Worm (Caenorhabditis elegans) whole organism, L4 larva: ENCODE data around the gene nhr-211.
A peak's percentile ranks its signal among the peaks of the same experiment; 100 is the strongest.

ENCODE experiments used
- D1046.2 ChIP-seq: fragments of 200-800 bp; sonication (Bioruptor generic); IDR thresholded peaks from 2 replicates; pipeline ENCODE4 v1.3.6; 2022; ENCODE audit warnings: missing genetic modification characterization, missing compliant biosample characterization
- F37D6.2 ChIP-seq: sonication (generic microtip); optimal IDR thresholded peaks from 2 replicates; lab custom pipeline; 2016; ENCODE audit warnings: mild to moderate bottlenecking, missing genetic modification characterization, missing compliant biosample characterization
- F49E8.2 ChIP-seq: sonication (generic microtip); optimal IDR thresholded peaks from 2 replicates; lab custom pipeline; 2016; ENCODE audit warnings: missing compliant biosample characterization, mild to moderate bottlenecking, missing genetic modification characterization, borderline replicate concordance
- R02D3.7 ChIP-seq: fragments of 150-350 bp; sonication (generic microtip); optimal IDR thresholded peaks from 3 replicates; lab custom pipeline; 2014; ENCODE audit warnings: missing biosample characterization, missing genetic modification characterization
- Y105C5A.15 ChIP-seq: fragments of 200-800 bp; sonication (Bioruptor generic); IDR thresholded peaks from 2 replicates; pipeline ENCODE4 v1.3.6; 2022; ENCODE audit warnings: missing genetic modification characterization, missing compliant biosample characterization
- Y75B8A.6 ChIP-seq: fragments of 200-800 bp; sonication (Bioruptor generic); IDR thresholded peaks from 2 replicates; pipeline ENCODE4 v1.3.6; 2022; ENCODE audit warnings: missing genetic modification reagents, missing genetic modification characterization, missing compliant biosample characterization
- ZK337.2 ChIP-seq: fragments of 200-800 bp; sonication (Bioruptor generic); IDR thresholded peaks from 2 replicates; pipeline ENCODE4 v1.3.6; 2022; ENCODE audit warnings: missing genetic modification reagents, missing genetic modification characterization, missing compliant biosample characterization
- ama-1 ChIP-seq: fragments of 150-350 bp; optimal IDR thresholded peaks from 2 replicates; lab custom pipeline; 2014; ENCODE audit warnings: inconsistent platforms, mixed read lengths
- arid-1 ChIP-seq: fragments of 200-800 bp; sonication (Bioruptor generic); conservative IDR thresholded peaks from 2 replicates; pipeline ENCODE4 v1.3.6; 2022; ENCODE audit warnings: missing genetic modification reagents, missing genetic modification characterization, missing compliant biosample characterization
- ceh-28 ChIP-seq: fragments of 150-350 bp; optimal IDR thresholded peaks from 2 replicates; lab custom pipeline; 2014; ENCODE audit warnings: missing biosample characterization, missing genetic modification reagents, missing genetic modification characterization
- ceh-32 ChIP-seq: sonication (generic microtip); optimal IDR thresholded peaks from 2 replicates; lab custom pipeline; 2016; ENCODE audit warnings: mild to moderate bottlenecking, missing genetic modification characterization, missing compliant biosample characterization; ENCODE audit not compliant: poor library complexity
- ces-1 ChIP-seq: fragments of 150-350 bp; sonication (generic microtip); optimal IDR thresholded peaks from 4 replicates; lab custom pipeline; 2014; ENCODE audit warnings: missing biosample characterization, missing genetic modification reagents, missing genetic modification characterization
- cey-2 ChIP-seq: sonication (generic microtip); optimal IDR thresholded peaks from 3 replicates; lab custom pipeline; 2017; ENCODE audit warnings: missing genetic modification characterization, mild to moderate bottlenecking, missing compliant biosample characterization, antibody characterized with exemption, borderline replicate concordance; ENCODE audit not compliant: insufficient read depth
- daf-16 ChIP-seq, 3 experiments: sonication (generic microtip); optimal IDR thresholded peaks; 2 replicates each; lab custom pipeline; 2016 to 2017; ENCODE audit warnings: missing genetic modification characterization in 3 of 3, missing genetic modification reagents in 3 of 3, mild to moderate bottlenecking in 2 of 3, missing compliant biosample characterization in 2 of 3, missing biosample characterization in 1 of 3, moderate library complexity in 1 of 3
- daf-19 ChIP-seq: fragments of 200-800 bp; sonication (Bioruptor generic); conservative IDR thresholded peaks from 2 replicates; pipeline ENCODE4 v1.3.6; 2022; ENCODE audit warnings: missing genetic modification characterization, missing compliant biosample characterization
- dpl-1 ChIP-seq: fragments of 150-350 bp; optimal IDR thresholded peaks from 2 replicates; lab custom pipeline; 2014; ENCODE audit warnings: missing biosample characterization, missing genetic modification reagents, missing genetic modification characterization
- duxl-1 ChIP-seq: sonication (generic microtip); optimal IDR thresholded peaks from 2 replicates; lab custom pipeline; 2016; ENCODE audit warnings: mild to moderate bottlenecking, missing genetic modification characterization, moderate library complexity, missing compliant biosample characterization; ENCODE audit not compliant: poor library complexity
- dve-1 ChIP-seq: sonication (generic microtip); optimal IDR thresholded peaks from 2 replicates; lab custom pipeline; 2017; ENCODE audit warnings: antibody characterized with exemption, mild to moderate bottlenecking, missing genetic modification characterization, missing compliant biosample characterization; ENCODE audit not compliant: insufficient read depth
- egl-27 ChIP-seq: sonication (generic microtip); optimal IDR thresholded peaks from 3 replicates; lab custom pipeline; 2017; ENCODE audit warnings: missing biosample characterization, missing genetic modification reagents, missing genetic modification characterization
- hif-1 ChIP-seq, 2 experiments: sonication (generic microtip); optimal IDR thresholded peaks; 2 replicates each; lab custom pipeline; 2016 to 2017; ENCODE audit warnings: missing compliant biosample characterization in 2 of 2, missing genetic modification characterization in 2 of 2, missing genetic modification reagents in 2 of 2, missing genotype in 2 of 2, mild to moderate bottlenecking in 1 of 2
- hlh-11 ChIP-seq: fragments of 200-800 bp; sonication (Bioruptor generic); optimal IDR thresholded peaks from 2 replicates; lab custom pipeline; 2018; ENCODE audit warnings: mild to moderate bottlenecking, missing genetic modification characterization, missing compliant biosample characterization
- hlh-30 ChIP-seq: sonication (generic microtip); optimal IDR thresholded peaks from 2 replicates; lab custom pipeline; 2017; ENCODE audit warnings: antibody characterized with exemption, mild to moderate bottlenecking, missing genetic modification characterization, missing compliant biosample characterization; ENCODE audit not compliant: insufficient read depth
- hmg-1.1 ChIP-seq: fragments of 200-800 bp; sonication (Bioruptor generic); IDR thresholded peaks from 2 replicates; pipeline ENCODE4 v1.3.6; 2022; ENCODE audit warnings: missing genetic modification reagents, missing genetic modification characterization, missing compliant biosample characterization
- jun-1 ChIP-seq: fragments of 150-350 bp; optimal IDR thresholded peaks from 2 replicates; lab custom pipeline; 2014; ENCODE audit warnings: missing biosample characterization, missing genetic modification reagents, missing genetic modification characterization
- lin-29 ChIP-seq: fragments of 200-800 bp; sonication (Bioruptor generic); IDR thresholded peaks from 2 replicates; pipeline ENCODE4 v1.3.6; 2022; ENCODE audit warnings: missing genetic modification reagents, missing genetic modification characterization, missing compliant biosample characterization
- lsy-2 ChIP-seq, 2 experiments: fragments of 150-350 bp in 1 of 2; sonication (generic microtip) in 1 of 2; optimal IDR thresholded peaks; 2 replicates each; lab custom pipeline; 2014 to 2017; ENCODE audit warnings: missing biosample characterization in 2 of 2, missing genetic modification characterization in 2 of 2
- mep-1 ChIP-seq: fragments of 150-350 bp; sonication (generic microtip); optimal IDR thresholded peaks from 3 replicates; lab custom pipeline; 2014; ENCODE audit warnings: missing biosample characterization, missing genetic modification characterization
- mes-2 ChIP-seq: sonication (generic microtip); optimal IDR thresholded peaks from 2 replicates; lab custom pipeline; 2016; ENCODE audit warnings: missing genotype, mild to moderate bottlenecking, missing genetic modification characterization, missing compliant biosample characterization; ENCODE audit not compliant: poor library complexity, severe bottlenecking
- nhr-10 ChIP-seq: fragments of 150-350 bp; optimal IDR thresholded peaks from 2 replicates; lab custom pipeline; 2014; ENCODE audit warnings: missing biosample characterization, missing genetic modification characterization
- nhr-102 ChIP-seq: sonication (generic microtip); optimal IDR thresholded peaks from 2 replicates; lab custom pipeline; 2016; ENCODE audit warnings: mild to moderate bottlenecking, missing genetic modification characterization, moderate library complexity, missing compliant biosample characterization
- nhr-111 ChIP-seq: fragments of 200-800 bp; sonication (Bioruptor generic); optimal IDR thresholded peaks from 2 replicates; lab custom pipeline; 2018; ENCODE audit warnings: mild to moderate bottlenecking, missing genetic modification characterization, missing compliant biosample characterization
- nhr-25 ChIP-seq: sonication (generic microtip); optimal IDR thresholded peaks from 2 replicates; lab custom pipeline; 2017; ENCODE audit warnings: missing genetic modification characterization, mild to moderate bottlenecking, missing compliant biosample characterization, antibody characterized with exemption, moderate library complexity, borderline replicate concordance; ENCODE audit not compliant: insufficient read depth
- nhr-48 ChIP-seq: sonication (generic microtip); optimal IDR thresholded peaks from 2 replicates; lab custom pipeline; 2016; ENCODE audit warnings: mild to moderate bottlenecking, missing genetic modification characterization, missing compliant biosample characterization
- nhr-6 ChIP-seq: fragments of 150-350 bp; optimal IDR thresholded peaks from 2 replicates; lab custom pipeline; 2014; ENCODE audit warnings: missing biosample characterization, missing genetic modification characterization
- nhr-76 ChIP-seq: fragments of 150-350 bp; optimal IDR thresholded peaks from 2 replicates; lab custom pipeline; 2014; ENCODE audit warnings: missing biosample characterization, missing genetic modification characterization
- pha-4 ChIP-seq, 2 experiments: fragments of 150-350 bp in 1 of 2; fragments of 200-800 bp in 1 of 2; sonication (Bioruptor generic) in 1 of 2; IDR thresholded peaks in 1 of 2; optimal IDR thresholded peaks in 1 of 2; 2 replicates each; pipeline versions ENCODE4 v1.3.6 to Lab custom; 2014 to 2022; ENCODE audit warnings: missing genetic modification characterization in 2 of 2, missing genetic modification reagents in 2 of 2, missing biosample characterization in 1 of 2, missing compliant biosample characterization in 1 of 2
- pqm-1 ChIP-seq: sonication (generic microtip); optimal IDR thresholded peaks from 2 replicates; lab custom pipeline; 2017; ENCODE audit warnings: missing biosample characterization, missing genetic modification characterization
- rbr-2 ChIP-seq: sonication (generic microtip); optimal IDR thresholded peaks from 2 replicates; lab custom pipeline; 2016; ENCODE audit warnings: missing genotype, missing genetic modification characterization, missing compliant biosample characterization
- saeg-2 ChIP-seq: fragments of 200-800 bp; sonication (Bioruptor generic); IDR thresholded peaks from 2 replicates; pipeline ENCODE4 v1.3.6; 2022; ENCODE audit warnings: missing genetic modification reagents, missing genetic modification characterization, missing compliant biosample characterization
- set-16 ChIP-seq: fragments of 200-800 bp; sonication (Bioruptor generic); IDR thresholded peaks from 2 replicates; pipeline ENCODE4 v1.3.6; 2022; ENCODE audit warnings: missing genetic modification reagents, missing genetic modification characterization, missing compliant biosample characterization
- snpc-4 ChIP-seq: fragments of 150-350 bp; optimal IDR thresholded peaks from 2 replicates; lab custom pipeline; 2014; ENCODE audit warnings: missing biosample characterization, missing genetic modification characterization
- unc-130 ChIP-seq: sonication (generic microtip); optimal IDR thresholded peaks from 2 replicates; lab custom pipeline; 2016; ENCODE audit warnings: missing genetic modification reagents, missing genetic modification characterization, missing compliant biosample characterization
- unc-39 ChIP-seq: sonication (generic microtip); optimal IDR thresholded peaks from 2 replicates; lab custom pipeline; 2017; ENCODE audit warnings: missing biosample characterization, missing genetic modification characterization
- zag-1 ChIP-seq: fragments of 150-350 bp; optimal IDR thresholded peaks from 2 replicates; lab custom pipeline; 2014; ENCODE audit warnings: missing biosample characterization, missing genetic modification characterization
- ztf-7 ChIP-seq: fragments of 150-350 bp; optimal IDR thresholded peaks from 2 replicates; lab custom pipeline; 2014; ENCODE audit warnings: missing biosample characterization, missing genetic modification characterization

The nhr-211 gene

DNA sequence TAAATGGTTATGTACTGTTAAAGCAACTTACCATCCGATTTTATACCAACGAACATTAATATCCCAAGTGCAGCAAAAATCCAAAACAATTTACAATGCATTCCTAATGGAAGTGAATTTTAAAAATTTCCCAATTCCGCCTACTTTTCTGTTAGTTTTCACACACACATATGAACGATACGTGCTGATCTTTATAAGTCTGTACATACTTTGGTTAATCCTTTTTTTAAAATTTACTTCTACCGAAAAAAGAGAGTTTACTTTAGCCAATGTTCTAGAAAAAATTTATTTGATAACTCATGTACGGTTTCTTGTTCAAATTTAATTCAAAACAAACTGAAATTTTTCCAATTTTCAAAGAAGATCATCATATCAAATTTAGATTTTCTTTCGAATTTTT, 38.3 kb downstream of the nhr-211 start, which contains the start of gene R11G11.16:
Gene R11G11.16 (minus strand): TSS at position 101 of the 400 bp plus-strand sequence.
- TF ChIP-seq ces-1 (GFP tag; lab: Kevin White, UChicago), result no peak

ce11 chrV:527602-528001, 40.8 kb downstream of the nhr-211 start, which contains the start of gene srw-108:
Gene srw-108 (plus strand): TSS chrV:527902.
- TF ChIP-seq R02D3.7 (tag; lab: Kevin White, UChicago), result no peak

- no peak for TF ChIP-seq ceh-28 (tag; lab: Kevin White, UChicago)
- peak; percentile 59 for TF ChIP-seq nhr-25 (tag; lab: Kevin White, UChicago)
- no peak for TF ChIP-seq saeg-2 (GFP tag; lab: Robert Waterston, UW)
- no peak for TF ChIP-seq zag-1 (tag; lab: Kevin White, UChicago)
- TF ChIP-seq F49E8.2 (tag; lab: Kevin White, UChicago), result no peak
- no peak for TF ChIP-seq F37D6.2 (tag; lab: Kevin White, UChicago)
- TF ChIP-seq Y75B8A.6 (GFP tag; lab: Robert Waterston, UW), result no peak
- TF ChIP-seq nhr-111 (GFP tag; lab: Kevin White, UChicago), result no peak
- peak; percentile 76 for TF ChIP-seq mes-2 (tag; lab: Kevin White, UChicago)
- 0 out of 2 replicates have a peak, but pooled peaks have one; percentile 28 for TF ChIP-seq hmg-1.1 (GFP tag; lab: Robert Waterston, UW)
- TF ChIP-seq nhr-76 (tag; lab: Kevin White, UChicago), result peak; percentile 32
- peak in 1 of 2 experiments; percentile 35 for TF ChIP-seq lsy-2 (tag; optimal IDR thresholded peaks at IDR 0.05; lab: Kevin White, UChicago)
- TF ChIP-seq set-16 (GFP tag; lab: Robert Waterston, UW), result no peak
- TF ChIP-seq ztf-7, result peak; percentile 77
- no peak for TF ChIP-seq egl-27 (tag; lab: Kevin White, UChicago)
- peak; percentile 79 for TF ChIP-seq nhr-6
- peak; percentile 4 for TF ChIP-seq rbr-2 (tag; lab: Kevin White, UChicago)
- no peak for TF ChIP-seq Y105C5A.15 (GFP tag; lab: Robert Waterston, UW)
- peak; percentile 16 for TF ChIP-seq dpl-1 (GFP tag; lab: Kevin White, UChicago)
- no peak for TF ChIP-seq mep-1
- TF ChIP-seq nhr-10, result peak; percentile 59
- peak; percentile 94 for TF ChIP-seq dve-1 (tag; lab: Kevin White, UChicago)
- TF ChIP-seq duxl-1 (tag; lab: Kevin White, UChicago), result peak; percentile 32
- no peak for TF ChIP-seq snpc-4 (tag; lab: Kevin White, UChicago)
- TF ChIP-seq ceh-32 (tag; lab: Kevin White, UChicago), result no peak
- TF ChIP-seq unc-39 (tag; lab: Kevin White, UChicago), result no peak
- no peak for TF ChIP-seq D1046.2 (GFP tag; lab: Robert Waterston, UW)
- TF ChIP-seq pha-4 (GFP tag; IDR thresholded peaks at IDR 0.05; lab: Robert Waterston, UW), result no peak
- TF ChIP-seq pha-4 (tag; optimal IDR thresholded peaks at IDR 0.05; lab: Kevin White, UChicago), result peak; percentile 52
- TF ChIP-seq jun-1 (tag; lab: Kevin White, UChicago), result peak; percentile 53
- TF ChIP-seq cey-2 (tag; lab: Kevin White, UChicago), result no peak
- no peak for TF ChIP-seq daf-19 (GFP tag; lab: Robert Waterston, UW)
- TF ChIP-seq daf-16 (GFP tag; optimal IDR thresholded peaks at IDR 0.05; lab: Kevin White, UChicago), result no peak
- peak; percentile 63 for TF ChIP-seq daf-16 (tag; optimal IDR thresholded peaks at IDR 0.05; lab: Kevin White, UChicago)
- no peak for TF ChIP-seq arid-1 (GFP tag; lab: Robert Waterston, UW)
- peak; percentile 96 for TF ChIP-seq hlh-11 (tag; lab: Kevin White, UChicago)
- peak; percentile 94 for TF ChIP-seq nhr-48
- peak; percentile 84 for TF ChIP-seq nhr-102
- no peak for TF ChIP-seq ama-1 (lab: Kevin White, UChicago)
- TF ChIP-seq ZK337.2 (GFP tag; lab: Robert Waterston, UW), result no peak
- peak; percentile 79 for TF ChIP-seq hlh-30 (tag; lab: Kevin White, UChicago)
- TF ChIP-seq lin-29, result no peak
- TF ChIP-seq hif-1 (tag; optimal IDR thresholded peaks at IDR 0.05; lab: Kevin White, UChicago), result peak in 1 of 2 experiments; percentile 42
- TF ChIP-seq unc-130, result no peak
- TF ChIP-seq pqm-1, result peak; percentile 76
These were observed 45.3 kb downstream of the nhr-211 start, which contains the start of gene nhr-58 for ce11 chrV:532046-532445. Gene nhr-58 (plus strand): TSS chrV:532259.
